Worm (Caenorhabditis elegans) whole organism, L2 larva: ENCODE results near the gene ser-7.

ENCODE experiments used
- C34F6.9 ChIP-seq: fragments of 150-350 bp; optimal IDR thresholded peaks from 2 replicates; lab custom pipeline; 2014; ENCODE audit warnings: missing biosample characterization, missing genetic modification characterization
- R02D3.7 ChIP-seq: fragments of 150-350 bp; optimal IDR thresholded peaks from 2 replicates; lab custom pipeline; 2014; ENCODE audit warnings: missing biosample characterization, missing genetic modification characterization
- ZK546.5 ChIP-seq: sonication (generic microtip); optimal IDR thresholded peaks from 2 replicates; lab custom pipeline; 2017; ENCODE audit warnings: missing biosample characterization, missing genetic modification characterization
- alr-1 ChIP-seq: fragments of 150-350 bp; optimal IDR thresholded peaks from 2 replicates; lab custom pipeline; 2014; ENCODE audit warnings: missing biosample characterization, missing genetic modification characterization
- blmp-1 ChIP-seq: sonication (generic microtip); optimal IDR thresholded peaks from 2 replicates; lab custom pipeline; 2017; ENCODE audit warnings: missing genetic modification characterization, mild to moderate bottlenecking, missing compliant biosample characterization, antibody characterized with exemption, moderate library complexity; ENCODE audit not compliant: insufficient read depth
- ceh-16 ChIP-seq: fragments of 150-350 bp; optimal IDR thresholded peaks from 2 replicates; lab custom pipeline; 2014; ENCODE audit warnings: missing biosample characterization, missing genetic modification characterization
- egl-27 ChIP-seq: sonication (generic microtip); optimal IDR thresholded peaks from 3 replicates; lab custom pipeline; 2017; ENCODE audit warnings: missing biosample characterization, missing genetic modification reagents, missing genetic modification characterization
- elt-1 ChIP-seq: fragments of 150-350 bp; optimal IDR thresholded peaks from 2 replicates; lab custom pipeline; 2014; ENCODE audit warnings: missing biosample characterization, missing genetic modification characterization
- elt-3 ChIP-seq: sonication (generic microtip); optimal IDR thresholded peaks from 2 replicates; lab custom pipeline; 2017; ENCODE audit warnings: missing biosample characterization, missing genetic modification characterization
- fos-1 ChIP-seq: fragments of 150-350 bp; optimal IDR thresholded peaks from 2 replicates; lab custom pipeline; 2014; ENCODE audit warnings: missing biosample characterization, missing genetic modification characterization
- gmeb-1 ChIP-seq: fragments of 150-350 bp; optimal IDR thresholded peaks from 2 replicates; lab custom pipeline; 2014; ENCODE audit warnings: missing biosample characterization, missing genetic modification characterization
- mab-5 ChIP-seq: fragments of 150-350 bp; optimal IDR thresholded peaks from 2 replicates; lab custom pipeline; 2014; ENCODE audit warnings: missing biosample characterization, missing genetic modification characterization
- mdl-1 ChIP-seq, 2 experiments: fragments of 150-350 bp in 1 of 2; sonication (generic microtip) in 1 of 2; optimal IDR thresholded peaks; 2 replicates each; lab custom pipeline; 2017; ENCODE audit warnings: missing biosample characterization in 2 of 2, missing genetic modification characterization in 2 of 2
- nhr-10 ChIP-seq: sonication (generic microtip); optimal IDR thresholded peaks from 2 replicates; lab custom pipeline; 2017; ENCODE audit warnings: missing biosample characterization, missing genetic modification characterization
- nhr-11 ChIP-seq: fragments of 150-350 bp; optimal IDR thresholded peaks from 2 replicates; lab custom pipeline; 2014; ENCODE audit warnings: missing biosample characterization, missing genetic modification characterization
- nhr-12 ChIP-seq: fragments of 150-350 bp; optimal IDR thresholded peaks from 2 replicates; lab custom pipeline; 2014; ENCODE audit warnings: missing biosample characterization, missing genetic modification characterization
- nhr-129 ChIP-seq: fragments of 150-350 bp; optimal IDR thresholded peaks from 2 replicates; lab custom pipeline; 2014; ENCODE audit warnings: missing biosample characterization, missing genetic modification characterization
- nhr-23 ChIP-seq: fragments of 150-350 bp; optimal IDR thresholded peaks from 2 replicates; lab custom pipeline; 2014; ENCODE audit warnings: missing biosample characterization, missing genetic modification reagents, missing genetic modification characterization
- nhr-25 ChIP-seq: fragments of 150-350 bp; sonication (generic microtip); optimal IDR thresholded peaks from 3 replicates; lab custom pipeline; 2014; ENCODE audit warnings: missing biosample characterization, missing genetic modification characterization
- sem-4 ChIP-seq: fragments of 150-350 bp; optimal IDR thresholded peaks from 2 replicates; lab custom pipeline; 2014; ENCODE audit warnings: missing biosample characterization, missing genetic modification reagents, missing genetic modification characterization
- skn-1 ChIP-seq: sonication (generic microtip); optimal IDR thresholded peaks from 2 replicates; lab custom pipeline; 2017; ENCODE audit warnings: missing biosample characterization, missing genetic modification characterization
- sma-3 ChIP-seq: sonication (generic microtip); optimal IDR thresholded peaks from 2 replicates; lab custom pipeline; 2016; ENCODE audit warnings: missing genetic modification reagents, missing genetic modification characterization, missing compliant biosample characterization
- unc-39 ChIP-seq: fragments of 150-350 bp; optimal IDR thresholded peaks from 2 replicates; lab custom pipeline; 2014; ENCODE audit warnings: missing biosample characterization, missing genetic modification characterization
- unc-55 ChIP-seq: fragments of 150-350 bp; sonication (generic microtip); optimal IDR thresholded peaks from 3 replicates; lab custom pipeline; 2014; ENCODE audit warnings: missing biosample characterization, missing genetic modification reagents, missing genetic modification characterization
- ztf-1 ChIP-seq: fragments of 200-800 bp; sonication (Bioruptor generic); conservative IDR thresholded peaks from 2 replicates; pipeline ENCODE4 v1.3.6; 2022; ENCODE audit warnings: missing genetic modification characterization, missing compliant biosample characterization
- ztf-11 ChIP-seq: sonication (generic microtip); optimal IDR thresholded peaks from 2 replicates; lab custom pipeline; 2017; ENCODE audit warnings: missing biosample characterization, missing genetic modification characterization

ser-7 gene

ce11 chrX:2727681-2728080, 54.3 kb downstream of the ser-7 start:
- TF ChIP-seq sma-3 (no peak), blmp-1 (tag; lab: Kevin White, UChicago) (no peak), elt-1 (tag; lab: Kevin White, UChicago) (no peak), ztf-11 (tag; lab: Kevin White, UChicago) (no peak), unc-39 (no peak), egl-27 (tag; lab: Kevin White, UChicago) (no peak), C34F6.9 (tag; lab: Kevin White, UChicago) (no peak), unc-55 (GFP tag; lab: Kevin White, UChicago) (no peak), ZK546.5 (no peak), mab-5 (tag; lab: Kevin White, UChicago) (no peak), nhr-129 (no peak)

- no peak for TF ChIP-seq gmeb-1 (tag; lab: Kevin White, UChicago)
- no peak for TF ChIP-seq ztf-1
- no peak for TF ChIP-seq elt-3
- no peak for TF ChIP-seq sma-3
- no peak for TF ChIP-seq unc-55 (GFP tag; lab: Kevin White, UChicago)
- no peak for TF ChIP-seq skn-1 (tag; lab: Kevin White, UChicago)
- TF ChIP-seq elt-1 (tag; lab: Kevin White, UChicago): no peak
Measured at ce11 chrX:2729857-2730256, 56.5 kb downstream of the ser-7 start.

- no peak for TF ChIP-seq sem-4 (tag; lab: Kevin White, UChicago)
- no peak for TF ChIP-seq R02D3.7 (tag; lab: Kevin White, UChicago)
- no peak for TF ChIP-seq mdl-1 (tag; optimal IDR thresholded peaks at IDR 0.05; lab: Kevin White, UChicago)
- no peak for TF ChIP-seq alr-1 (tag; lab: Kevin White, UChicago)
- no peak for TF ChIP-seq nhr-12 (tag; lab: Kevin White, UChicago)
- no peak for TF ChIP-seq nhr-23
- no peak for TF ChIP-seq ceh-16 (tag; lab: Kevin White, UChicago)
- no peak for TF ChIP-seq nhr-25 (tag; lab: Kevin White, UChicago)
- no peak for TF ChIP-seq nhr-10
- no peak for TF ChIP-seq nhr-11 (tag; lab: Kevin White, UChicago)
- no peak for TF ChIP-seq blmp-1 (tag; lab: Kevin White, UChicago)
- no peak for TF ChIP-seq unc-55 (GFP tag; lab: Kevin White, UChicago)
- no peak for TF ChIP-seq unc-39
- TF ChIP-seq fos-1 (tag; lab: Kevin White, UChicago): no peak
- no peak for TF ChIP-seq elt-1 (tag; lab: Kevin White, UChicago)
- TF ChIP-seq, all 48 proteins: peak for 0
Measured at ce11 chrX:2731416-2731815, 58.0 kb downstream of the ser-7 start.
